Fruit fly (Drosophila melanogaster) whole organism, embryonic: Measurements from ENCODE around the gene CG6739.

Experiments used
- Abd-B ChIP-seq: fragments of 200-800 bp; sonication (Bioruptor generic); optimal IDR thresholded peaks from 2 replicates; lab custom pipeline; 2018; ENCODE audit warnings: missing biosample characterization, mild to moderate bottlenecking, missing genetic modification characterization, moderate library complexity
- Adf1 ChIP-seq: fragments of 200-800 bp; sonication (Bioruptor generic); IDR thresholded peaks from 2 replicates; pipeline ENCODE4 v1.3.6; 2022; ENCODE audit warnings: missing biosample characterization, missing genetic modification characterization
- B-H1 ChIP-seq: fragments of 200-800 bp; sonication (Bioruptor generic); IDR thresholded peaks from 3 replicates; pipeline ENCODE4 v1.3.6; 2022; ENCODE audit warnings: missing biosample characterization, missing genetic modification characterization
- CG12104 ChIP-seq: fragments of 200-800 bp; sonication (Bioruptor generic); optimal IDR thresholded peaks from 3 replicates; lab custom pipeline; 2016; ENCODE audit warnings: missing biosample characterization, missing genetic modification characterization
- CG12744 ChIP-seq: fragments of 200-800 bp; sonication (Bioruptor generic); optimal IDR thresholded peaks from 2 replicates; lab custom pipeline; 2016; ENCODE audit warnings: missing biosample characterization, missing genetic modification characterization
- CG13424 ChIP-seq: fragments of 200-800 bp; sonication (Bioruptor generic); optimal IDR thresholded peaks from 2 replicates; lab custom pipeline; 2019; ENCODE audit warnings: missing biosample characterization, mild to moderate bottlenecking, missing genetic modification characterization, moderate library complexity
- CG13894 ChIP-seq: fragments of 200-800 bp; sonication (Bioruptor generic); optimal IDR thresholded peaks from 3 replicates; lab custom pipeline; 2018; ENCODE audit warnings: missing biosample characterization, mild to moderate bottlenecking, missing genetic modification characterization, moderate library complexity
- CG14965 ChIP-seq: fragments of 200-800 bp; sonication (Bioruptor generic); optimal IDR thresholded peaks from 2 replicates; lab custom pipeline; 2016; ENCODE audit warnings: missing biosample characterization, missing genetic modification characterization, borderline replicate concordance
- CG1529 ChIP-seq: fragments of 200-800 bp; sonication (Bioruptor generic); optimal IDR thresholded peaks from 3 replicates; lab custom pipeline; 2018; ENCODE audit warnings: missing biosample characterization, missing genetic modification characterization
- CG16813 ChIP-seq: fragments of 200-800 bp; sonication (Bioruptor generic); IDR thresholded peaks from 3 replicates; pipeline ENCODE4 v1.3.6; 2022; ENCODE audit warnings: missing biosample characterization, missing genetic modification characterization; ENCODE audit not compliant: partially characterized antibody
- CG16863 ChIP-seq: fragments of 200-800 bp; sonication (Bioruptor generic); optimal IDR thresholded peaks from 3 replicates; lab custom pipeline; 2016; ENCODE audit warnings: missing biosample characterization, missing genetic modification characterization
- CG17568 ChIP-seq: fragments of 200-800 bp; sonication (Bioruptor generic); optimal IDR thresholded peaks from 2 replicates; lab custom pipeline; 2018; ENCODE audit warnings: missing biosample characterization, mild to moderate bottlenecking, missing genetic modification characterization, moderate library complexity
- CG1792 ChIP-seq: fragments of 200-800 bp; sonication (Bioruptor generic); optimal IDR thresholded peaks from 2 replicates; lab custom pipeline; 2016; ENCODE audit warnings: missing biosample characterization, missing genetic modification characterization
- CG30431 ChIP-seq: fragments of 200-800 bp; sonication (Bioruptor generic); optimal IDR thresholded peaks from 2 replicates; lab custom pipeline; 2017; ENCODE audit warnings: missing biosample characterization, missing genetic modification characterization
- CG31365 ChIP-seq: fragments of 200-800 bp; sonication (Bioruptor generic); optimal IDR thresholded peaks from 2 replicates; lab custom pipeline; 2018; ENCODE audit warnings: missing biosample characterization, mild to moderate bottlenecking, missing genetic modification characterization
- CG33213 ChIP-seq: fragments of 200-800 bp; sonication (Bioruptor generic); optimal IDR thresholded peaks from 3 replicates; lab custom pipeline; 2016; ENCODE audit warnings: missing biosample characterization, missing genetic modification characterization
- CG33557 ChIP-seq: fragments of 200-800 bp; sonication (Bioruptor generic); optimal IDR thresholded peaks from 2 replicates; lab custom pipeline; 2019; ENCODE audit warnings: missing biosample characterization, mild to moderate bottlenecking, missing genetic modification characterization, moderate library complexity
- CG4404 ChIP-seq: fragments of 200-800 bp; sonication (Bioruptor generic); IDR thresholded peaks from 2 replicates; pipeline ENCODE4 v1.3.6; 2022; ENCODE audit warnings: missing biosample characterization, missing genetic modification characterization
- CG5953 ChIP-seq: fragments of 200-800 bp; sonication (Bioruptor generic); IDR thresholded peaks from 2 replicates; pipeline ENCODE4 v1.3.6; 2022; ENCODE audit warnings: missing biosample characterization, missing genetic modification characterization
- CG7928 ChIP-seq: fragments of 200-800 bp; sonication (Bioruptor generic); optimal IDR thresholded peaks from 2 replicates; lab custom pipeline; 2017; ENCODE audit warnings: missing biosample characterization, mild to moderate bottlenecking, missing genetic modification characterization
- CG9727 ChIP-seq: fragments of 200-800 bp; sonication (Bioruptor generic); optimal IDR thresholded peaks from 3 replicates; lab custom pipeline; 2017; ENCODE audit warnings: missing biosample characterization, mild to moderate bottlenecking, missing genetic modification characterization
- D ChIP-seq, 2 experiments: fragments of 200-800 bp in 1 of 2; fragments of >200 bp in 1 of 2; sonication (Bioruptor generic) in 1 of 2; optimal IDR thresholded peaks; 2 replicates in 1 of 2; 3 replicates in 1 of 2; lab custom pipeline; 2017; ENCODE audit warnings: mild to moderate bottlenecking in 1 of 2, missing biosample characterization in 1 of 2, missing genetic modification characterization in 1 of 2, missing genetic modification reagents in 1 of 2
- Dref ChIP-seq: fragments of 200-800 bp; sonication (Bioruptor generic); IDR thresholded peaks from 2 replicates; pipeline ENCODE4 v1.3.6; 2022; ENCODE audit warnings: missing biosample characterization, missing genetic modification characterization
- Elba2 ChIP-seq: fragments of 200-800 bp; sonication (Bioruptor generic); optimal IDR thresholded peaks from 3 replicates; lab custom pipeline; 2016; ENCODE audit warnings: missing biosample characterization, missing genetic modification characterization
- GATAe ChIP-seq: fragments of 200-800 bp; sonication (Bioruptor generic); conservative IDR thresholded peaks from 2 replicates; pipeline ENCODE4 v1.3.6; 2022; ENCODE audit warnings: missing biosample characterization, missing genetic modification characterization
- Hmx ChIP-seq: fragments of 200-800 bp; sonication (Bioruptor generic); optimal IDR thresholded peaks from 2 replicates; lab custom pipeline; 2016; ENCODE audit warnings: missing biosample characterization, missing genetic modification characterization
- Hr51 ChIP-seq, 2 experiments: fragments of 200-800 bp; sonication (Bioruptor generic); optimal IDR thresholded peaks; 2 replicates in 1 of 2; 3 replicates in 1 of 2; lab custom pipeline; 2016 to 2018; ENCODE audit warnings: missing biosample characterization in 2 of 2, missing genetic modification characterization in 2 of 2, mild to moderate bottlenecking in 1 of 2, moderate library complexity in 1 of 2
- Hsf ChIP-seq: fragments of 200-800 bp; sonication (Bioruptor generic); optimal IDR thresholded peaks from 3 replicates; lab custom pipeline; 2016; ENCODE audit warnings: missing biosample characterization, missing genetic modification characterization
- MTF-1 ChIP-seq: fragments of 200-800 bp; sonication (Bioruptor generic); optimal IDR thresholded peaks from 2 replicates; lab custom pipeline; 2018; ENCODE audit warnings: missing biosample characterization, mild to moderate bottlenecking, missing genetic modification characterization, borderline replicate concordance
- Meics ChIP-seq: fragments of 200-800 bp; sonication (Bioruptor generic); optimal IDR thresholded peaks from 2 replicates; lab custom pipeline; 2017; ENCODE audit warnings: missing biosample characterization, mild to moderate bottlenecking, missing genetic modification characterization
- NFAT ChIP-seq: fragments of 200-800 bp; sonication (Bioruptor generic); IDR thresholded peaks from 2 replicates; pipeline ENCODE4 v1.3.6; 2022; ENCODE audit warnings: missing biosample characterization, missing genetic modification characterization
- cad ChIP-seq: fragments of >200 bp; optimal IDR thresholded peaks from 2 replicates; lab custom pipeline; 2017; ENCODE audit warnings: missing biosample characterization, missing genetic modification characterization
- cg ChIP-seq: fragments of 200-800 bp; sonication (Bioruptor generic); optimal IDR thresholded peaks from 3 replicates; lab custom pipeline; 2019; ENCODE audit warnings: missing biosample characterization, mild to moderate bottlenecking, missing genetic modification characterization, moderate library complexity
- chif ChIP-seq, 2 experiments: fragments of 200-800 bp; sonication (Bioruptor generic); optimal IDR thresholded peaks; 3 replicates each; lab custom pipeline; 2016; ENCODE audit warnings: missing biosample characterization in 2 of 2, missing genetic modification characterization in 2 of 2
- crc ChIP-seq: fragments of 200-800 bp; sonication (Bioruptor generic); optimal IDR thresholded peaks from 2 replicates; lab custom pipeline; 2016; ENCODE audit warnings: missing biosample characterization, missing genetic modification characterization
- da ChIP-seq: fragments of 200-800 bp; sonication (Bioruptor generic); optimal IDR thresholded peaks from 2 replicates; lab custom pipeline; 2016; ENCODE audit warnings: missing biosample characterization, missing genetic modification characterization
- en ChIP-seq: fragments of 200-800 bp; sonication (Bioruptor generic); optimal IDR thresholded peaks from 2 replicates; lab custom pipeline; 2016; ENCODE audit warnings: missing biosample characterization, missing genetic modification characterization
- fd64A ChIP-seq: fragments of 200-800 bp; sonication (Bioruptor generic); optimal IDR thresholded peaks from 3 replicates; lab custom pipeline; 2018; ENCODE audit warnings: missing biosample characterization, mild to moderate bottlenecking, missing genetic modification characterization
- gcm2 ChIP-seq: fragments of 200-800 bp; sonication (Bioruptor generic); optimal IDR thresholded peaks from 2 replicates; lab custom pipeline; 2016; ENCODE audit warnings: missing biosample characterization, missing genetic modification characterization
- kay ChIP-seq: fragments of 200-800 bp; sonication (Bioruptor generic); optimal IDR thresholded peaks from 2 replicates; lab custom pipeline; 2016; ENCODE audit warnings: missing biosample characterization, missing genetic modification characterization
- mld ChIP-seq: fragments of 200-800 bp; sonication (Bioruptor generic); IDR thresholded peaks from 3 replicates; pipeline ENCODE4 v1.3.6; 2022; ENCODE audit warnings: missing biosample characterization, missing genetic modification characterization; ENCODE audit not compliant: partially characterized antibody
- otp ChIP-seq: fragments of 200-800 bp; sonication (Bioruptor generic); IDR thresholded peaks from 3 replicates; pipeline ENCODE4, ENCODE4 v1.3.6; 2022; ENCODE audit warnings: missing biosample characterization, missing genetic modification characterization
- row ChIP-seq: fragments of 200-800 bp; sonication (Bioruptor generic); IDR thresholded peaks from 3 replicates; pipeline ENCODE4 v1.3.6; 2022; ENCODE audit warnings: missing biosample characterization, missing genetic modification characterization
- sens ChIP-seq: fragments of 200-800 bp; sonication (Bioruptor generic); peaks from one replicate; lab custom pipeline; 2016; ENCODE audit warnings: missing biosample characterization, missing genetic modification characterization
- sob ChIP-seq: fragments of 200-800 bp; sonication (Bioruptor generic); IDR thresholded peaks from 2 replicates; pipeline ENCODE4 v1.3.6; 2022; ENCODE audit warnings: missing biosample characterization, missing genetic modification characterization
- sug ChIP-seq: fragments of 200-800 bp; optimal IDR thresholded peaks from 2 replicates; lab custom pipeline; 2019; ENCODE audit warnings: missing biosample characterization, mild to moderate bottlenecking, missing genetic modification characterization, moderate library complexity
- tin ChIP-seq: fragments of 200-800 bp; sonication (Bioruptor generic); optimal IDR thresholded peaks from 3 replicates; lab custom pipeline; 2016; ENCODE audit warnings: missing biosample characterization, missing genetic modification characterization
- tio ChIP-seq: fragments of 200-800 bp; sonication (Bioruptor generic); optimal IDR thresholded peaks from 2 replicates; lab custom pipeline; 2017; ENCODE audit warnings: missing biosample characterization, missing genetic modification characterization, inconsistent platforms
- twi ChIP-seq: fragments of 200-800 bp; optimal IDR thresholded peaks from 2 replicates; lab custom pipeline; 2019; ENCODE audit warnings: missing biosample characterization, mild to moderate bottlenecking, missing genetic modification characterization, moderate library complexity
- vfl ChIP-seq: fragments of 200-800 bp; sonication (Bioruptor generic); optimal IDR thresholded peaks from 2 replicates; lab custom pipeline; 2016; ENCODE audit warnings: missing biosample characterization, missing genetic modification characterization

CG6739 gene

dm6 chr2L:7641606-7642190 is 33.5 kb downstream of the CG6739 start (continued):
- TF ChIP-seq CG33213 (peak; percentile 8), GATAe (GFP tag; lab: Robert Waterston, UW) (0 out of 2 replicates have a peak, but pooled peaks have one; percentile 36), CG13424 (peak; percentile 68), da (GFP tag; lab: Kevin White, UChicago) (peak; percentile 55), CG14965 (no peak), NFAT (GFP tag; lab: Robert Waterston, UW) (peak; percentile 91), CG31365 (peak; percentile 96), CG7928 (no peak), CG17568 (GFP tag; lab: Kevin White, UChicago) (peak; percentile 78), CG16863 (GFP tag; lab: Kevin White, UChicago) (peak; percentile 44), D (optimal IDR thresholded peaks at IDR 0.05; lab: Kevin White, UChicago) (no peak), D (GFP tag; optimal IDR thresholded peaks at IDR 0.05; lab: Kevin White, UChicago) (no peak), CG12104 (GFP tag; lab: Kevin White, UChicago) (no peak), row (GFP tag; lab: Robert Waterston, UW) (peak; percentile 55; the same call in 2 of the 3 replicates), sug (tag; lab: Kevin White, UChicago) (no peak), vfl (GFP tag; lab: Kevin White, UChicago) (peak; percentile 53), Adf1 (GFP tag; lab: Robert Waterston, UW) (peak; percentile 19), MTF-1 (GFP tag; lab: Kevin White, UChicago) (no peak), mld (GFP tag; lab: Robert Waterston, UW) (no peak), otp (GFP tag; lab: Robert Waterston, UW) (peak; percentile 88), B-H1 (GFP tag; lab: Robert Waterston, UW) (peak; percentile 59; the same call in 2 of the 3 replicates), CG1792 (GFP tag; lab: Kevin White, UChicago) (no peak), fd64A (GFP tag; lab: Kevin White, UChicago) (no peak), cad (no peak), Meics (GFP tag; lab: Kevin White, UChicago) (peak; percentile 2), kay (GFP tag; lab: Kevin White, UChicago) (no peak), sob (GFP tag; lab: Robert Waterston, UW) (peak; percentile 88), Dref (GFP tag; lab: Robert Waterston, UW) (peak; percentile 41), Elba2 (GFP tag; lab: Kevin White, UChicago) (no peak), CG33557 (GFP tag; lab: Kevin White, UChicago) (peak; percentile 73), en (GFP tag; lab: Kevin White, UChicago) (peak; percentile 82), Abd-B (GFP tag; lab: Kevin White, UChicago) (no peak), CG12744 (peak; percentile 60), twi (no peak), crc (GFP tag; lab: Kevin White, UChicago) (peak; percentile 59), chif (GFP tag; optimal IDR thresholded peaks at IDR 0.05; lab: Kevin White, UChicago) (peak; percentile 85 to 95), CG5953 (peak; percentile 75), Hsf (GFP tag; lab: Kevin White, UChicago) (peak; percentile 0), Hmx (peak; percentile 2), sens (GFP tag; lab: Kevin White, UChicago) (peak; percentile 98), gcm2 (peak; percentile 78), CG16813 (no peak), CG1529 (GFP tag; lab: Kevin White, UChicago) (peak; percentile 75), tin (GFP tag; lab: Kevin White, UChicago) (peak; percentile 34), Hr51 (GFP tag; optimal IDR thresholded peaks at IDR 0.05; lab: Kevin White, UChicago) (no peak), CG13894 (tag; lab: Kevin White, UChicago) (no peak), CG4404 (GFP tag; lab: Robert Waterston, UW) (0 out of 2 replicates have a peak, but pooled peaks have one; percentile 26), cg (no peak), CG30431 (no peak), CG9727 (GFP tag; lab: Kevin White, UChicago) (no peak), tio (GFP tag; lab: Kevin White, UChicago) (peak; percentile 88)
